Worm (Caenorhabditis elegans) whole organism, L3 larva: ENCODE results near the gene clec-172.

Experiments
- pha-4 ChIP-seq: fragments of 150-350 bp; optimal IDR thresholded peaks from 2 replicates; lab custom pipeline; 2014; ENCODE audit warnings: missing biosample characterization, missing genetic modification reagents, missing genetic modification characterization
- ztf-4 ChIP-seq: fragments of 150-350 bp; optimal IDR thresholded peaks from 2 replicates; lab custom pipeline; 2014; ENCODE audit warnings: missing biosample characterization, missing genetic modification characterization

- TF ChIP-seq pha-4 (tag; lab: Kevin White, UChicago) (peak; percentile 39), ztf-4 (tag; lab: Kevin White, UChicago) (no peak)
Measured at ce11 chrIV:1559931-1560330, 43.5 kb upstream of the clec-172 start, which contains the start of gene Y41D4B.17.
